Fruit fly (Drosophila melanogaster) whole organism, wandering third instar larva: ENCODE data around the gene TrpRS.

Experiments used
- Abd-B ChIP-seq: fragments of >200 bp; optimal IDR thresholded peaks from 2 replicates; lab custom pipeline; 2017; ENCODE audit warnings: missing biosample characterization, missing genetic modification characterization
- CG32264 ChIP-seq: fragments of 200-800 bp; sonication (Bioruptor generic); optimal IDR thresholded peaks from 2 replicates; lab custom pipeline; 2016; ENCODE audit warnings: missing biosample characterization, missing genetic modification characterization
- CG9705 ChIP-seq: fragments of 200-800 bp; sonication (Bioruptor generic); optimal IDR thresholded peaks from 2 replicates; lab custom pipeline; 2018; ENCODE audit warnings: missing biosample characterization, mild to moderate bottlenecking, missing genetic modification characterization
- CrebA ChIP-seq: fragments of 200-800 bp; sonication (Bioruptor generic); optimal IDR thresholded peaks from 2 replicates; lab custom pipeline; 2016; ENCODE audit warnings: missing biosample characterization, mild to moderate bottlenecking, missing genetic modification characterization, borderline replicate concordance
- Dfd ChIP-seq: fragments of >200 bp; optimal IDR thresholded peaks from 2 replicates; lab custom pipeline; 2017; ENCODE audit warnings: missing biosample characterization, missing genetic modification characterization
- Dif ChIP-seq: fragments of 200-275, 200-300 bp; sonication (Bioruptor generic); optimal IDR thresholded peaks from 2 replicates; lab custom pipeline; 2018; ENCODE audit warnings: missing biosample characterization, missing genetic modification characterization; ENCODE audit not compliant: partially characterized antibody
- GATAd ChIP-seq: sonication (Bioruptor generic); optimal IDR thresholded peaks from 2 replicates; lab custom pipeline; 2016; ENCODE audit warnings: missing biosample characterization, missing genetic modification characterization
- HLH106 ChIP-seq: fragments of 200-800 bp; optimal IDR thresholded peaks from 3 replicates; lab custom pipeline; 2019; ENCODE audit warnings: missing biosample characterization, mild to moderate bottlenecking, missing genetic modification characterization, moderate library complexity
- Hnf4 ChIP-seq: fragments of 200-800 bp; sonication (Bioruptor generic); optimal IDR thresholded peaks from 2 replicates; lab custom pipeline; 2016; ENCODE audit warnings: missing biosample characterization, mild to moderate bottlenecking, missing genetic modification characterization
- Hr78 ChIP-seq: fragments of >200 bp; optimal IDR thresholded peaks from 2 replicates; lab custom pipeline; 2017; ENCODE audit warnings: missing biosample characterization, missing genetic modification characterization
- Hr83 ChIP-seq: fragments of 200-300 bp; sonication (Bioruptor generic); optimal IDR thresholded peaks from 2 replicates; lab custom pipeline; 2016; ENCODE audit warnings: missing biosample characterization, mild to moderate bottlenecking, missing genetic modification characterization, moderate library complexity; ENCODE audit not compliant: poor library complexity, severe bottlenecking
- Jra ChIP-seq: sonication (Bioruptor generic); optimal IDR thresholded peaks from 2 replicates; lab custom pipeline; 2016; ENCODE audit warnings: missing biosample characterization, missing genetic modification characterization
- Mio ChIP-seq: sonication (Bioruptor generic); optimal IDR thresholded peaks from 2 replicates; lab custom pipeline; 2016; ENCODE audit warnings: missing biosample characterization, missing genetic modification characterization
- Myc ChIP-seq: fragments of >200 bp; optimal IDR thresholded peaks from 2 replicates; lab custom pipeline; 2017
- N ChIP-seq: fragments of >200 bp; optimal IDR thresholded peaks from 2 replicates; lab custom pipeline; 2018; ENCODE audit warnings: missing biosample characterization, missing external identifiers, missing genetic modification characterization
- OdsH ChIP-seq: fragments of 200-800 bp; sonication (Bioruptor generic); optimal IDR thresholded peaks from 2 replicates; lab custom pipeline; 2016; ENCODE audit warnings: missing biosample characterization, mild to moderate bottlenecking, missing genetic modification characterization
- Rel ChIP-seq, 2 experiments: fragments of 200-800 bp; sonication (Bioruptor generic) in 1 of 2; optimal IDR thresholded peaks; 2 replicates in 1 of 2; 3 replicates in 1 of 2; lab custom pipeline; 2016 to 2019; ENCODE audit warnings: mild to moderate bottlenecking in 2 of 2, missing biosample characterization in 2 of 2, missing genetic modification characterization in 2 of 2, moderate library complexity in 1 of 2
- Sp1 ChIP-seq: fragments of 200-800 bp; sonication (Bioruptor generic); optimal IDR thresholded peaks from 3 replicates; lab custom pipeline; 2019; ENCODE audit warnings: missing biosample characterization, mild to moderate bottlenecking, missing genetic modification characterization, moderate library complexity
- Vsx2 ChIP-seq: fragments of 200-300, 225-300 bp; sonication (Bioruptor generic); optimal IDR thresholded peaks from 2 replicates; lab custom pipeline; 2018; ENCODE audit warnings: missing biosample characterization, missing genetic modification characterization; ENCODE audit not compliant: partially characterized antibody
- br ChIP-seq: fragments of 200-800 bp; sonication (Bioruptor generic); optimal IDR thresholded peaks from 2 replicates; lab custom pipeline; 2016; ENCODE audit warnings: missing biosample characterization, missing genetic modification characterization
- brk ChIP-seq: fragments of 200-800 bp; sonication (Bioruptor generic); optimal IDR thresholded peaks from 2 replicates; lab custom pipeline; 2016; ENCODE audit warnings: missing biosample characterization, mild to moderate bottlenecking, missing genetic modification characterization
- dl ChIP-seq, 2 experiments: fragments of 175-275, 200-275 bp in 1 of 2; fragments of 200-275 bp in 1 of 2; sonication (Bioruptor generic); optimal IDR thresholded peaks; lab custom pipeline; 2018; ENCODE audit warnings: mild to moderate bottlenecking in 2 of 2, missing biosample characterization in 2 of 2, missing genetic modification characterization in 2 of 2, moderate library complexity in 2 of 2; ENCODE audit not compliant: partially characterized antibody in 2 of 2, insufficient read depth in 1 of 2
- dmrt93B ChIP-seq: fragments of 200-800 bp; sonication (Bioruptor generic); optimal IDR thresholded peaks from 2 replicates; lab custom pipeline; 2018; ENCODE audit warnings: missing biosample characterization, mild to moderate bottlenecking, missing genetic modification characterization
- dsf ChIP-seq: sonication (Bioruptor generic); optimal IDR thresholded peaks from 2 replicates; lab custom pipeline; 2016; ENCODE audit warnings: missing biosample characterization, missing genetic modification characterization, borderline replicate concordance
- ey ChIP-seq: fragments of 200-800 bp; sonication (Bioruptor generic); optimal IDR thresholded peaks from 2 replicates; lab custom pipeline; 2016; ENCODE audit warnings: missing biosample characterization, missing genetic modification characterization
- foxo ChIP-seq, 2 experiments: fragments of 200-800 bp; sonication (Bioruptor generic); optimal IDR thresholded peaks; 2 replicates in 1 of 2; 3 replicates in 1 of 2; lab custom pipeline; 2016 to 2017; ENCODE audit warnings: missing biosample characterization in 2 of 2, missing genetic modification characterization in 2 of 2
- fru ChIP-seq: fragments of 200-800 bp; sonication (Bioruptor generic); optimal IDR thresholded peaks from 3 replicates; lab custom pipeline; 2016; ENCODE audit warnings: missing biosample characterization, mild to moderate bottlenecking, missing genetic modification characterization
- h ChIP-seq: fragments of 200-800 bp; sonication (Bioruptor generic); optimal IDR thresholded peaks from 3 replicates; lab custom pipeline; 2016; ENCODE audit warnings: missing biosample characterization, mild to moderate bottlenecking, missing genetic modification characterization
- jim ChIP-seq: fragments of 175-275, 200-325 bp; sonication (Bioruptor generic); optimal IDR thresholded peaks from 2 replicates; lab custom pipeline; 2016; ENCODE audit warnings: missing biosample characterization, mild to moderate bottlenecking, missing genetic modification characterization
- lola ChIP-seq: fragments of >200 bp; optimal IDR thresholded peaks from 2 replicates; lab custom pipeline; 2017; ENCODE audit warnings: missing biosample characterization, missing genetic modification characterization
- pan ChIP-seq: fragments of >200 bp; optimal IDR thresholded peaks from 2 replicates; lab custom pipeline; 2017
- psq ChIP-seq: fragments of 200-800 bp; sonication (Bioruptor generic); optimal IDR thresholded peaks from 3 replicates; lab custom pipeline; 2017; ENCODE audit warnings: missing biosample characterization, mild to moderate bottlenecking, missing genetic modification characterization, moderate library complexity
- rgr ChIP-seq: fragments of 200-800 bp; sonication (Bioruptor generic); optimal IDR thresholded peaks from 3 replicates; lab custom pipeline; 2016; ENCODE audit warnings: missing biosample characterization, mild to moderate bottlenecking, missing genetic modification characterization
- sage ChIP-seq: fragments of 200-800 bp; sonication (Bioruptor generic); optimal IDR thresholded peaks from 2 replicates; lab custom pipeline; 2016; ENCODE audit warnings: missing biosample characterization, mild to moderate bottlenecking, missing genetic modification characterization
- sv ChIP-seq: fragments of 200-800 bp; sonication (Bioruptor generic); optimal IDR thresholded peaks from 3 replicates; lab custom pipeline; 2016; ENCODE audit warnings: missing biosample characterization, missing genetic modification characterization
- tai ChIP-seq: sonication (Bioruptor generic); optimal IDR thresholded peaks from 2 replicates; lab custom pipeline; 2016; ENCODE audit warnings: missing biosample characterization, missing genetic modification characterization
- usp ChIP-seq: fragments of >200 bp; optimal IDR thresholded peaks from 2 replicates; lab custom pipeline; 2017; ENCODE audit warnings: missing biosample characterization, missing genetic modification characterization
- woc ChIP-seq: sonication (Bioruptor generic); optimal IDR thresholded peaks from 2 replicates; lab custom pipeline; 2016; ENCODE audit warnings: missing biosample characterization, mild to moderate bottlenecking, missing genetic modification characterization

The TrpRS gene

DNA sequence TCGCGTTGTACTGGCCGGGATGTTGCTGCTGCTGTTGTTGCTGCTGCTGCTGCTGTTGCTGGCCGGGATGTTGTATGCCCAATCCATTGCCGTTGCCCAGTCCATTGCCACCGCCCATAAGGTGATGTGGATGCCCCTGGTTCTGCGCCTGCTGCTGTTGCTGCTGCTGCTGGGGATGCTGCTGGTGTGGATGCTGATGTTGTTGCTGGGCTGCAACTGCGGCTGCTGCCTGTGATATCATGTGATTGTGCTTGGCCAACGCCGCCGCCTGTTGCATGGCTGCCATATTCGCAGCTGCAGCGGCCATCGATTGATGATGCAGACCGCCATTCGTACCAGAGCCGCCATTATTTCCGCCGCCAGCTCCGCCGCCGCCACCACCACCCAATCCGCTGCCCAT lies 34.4 kb downstream of the TrpRS start:
- TF ChIP-seq Dfd (GFP tag; lab: Kevin White, UChicago) (peak; percentile 92), Hnf4 (no peak)

DNA sequence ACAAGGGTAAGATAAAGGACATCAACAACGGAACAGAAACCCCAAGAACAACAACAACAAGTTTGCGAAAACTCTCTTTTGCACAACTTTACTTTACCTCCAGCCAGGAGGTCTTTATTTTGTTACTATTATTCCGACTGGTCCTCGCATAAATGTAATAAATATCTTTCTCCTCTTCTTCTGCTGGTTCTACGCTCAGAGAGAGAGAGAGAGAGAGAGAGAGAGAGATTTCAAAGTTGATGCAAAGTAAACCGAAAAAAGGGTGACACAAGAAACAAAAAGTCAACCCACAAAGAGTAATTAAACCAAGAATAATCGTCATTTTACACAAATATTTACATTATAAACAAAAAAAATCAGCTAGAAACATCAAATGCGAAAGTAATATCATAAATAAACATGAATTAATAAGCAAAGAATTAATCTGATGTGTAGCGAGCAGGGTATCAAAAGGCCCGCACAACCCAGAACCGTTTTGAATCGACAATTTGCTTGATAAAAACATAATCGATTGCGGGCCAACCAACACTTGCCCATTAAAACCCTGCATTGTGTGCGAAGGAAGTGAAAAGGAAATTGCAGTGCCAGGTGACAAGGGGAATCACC lies 36.6 kb downstream of the TrpRS start:
- TF ChIP-seq psq (GFP tag; lab: Kevin White, UChicago), result peak; percentile 10
- no peak for TF ChIP-seq dmrt93B
- peak; percentile 48 for TF ChIP-seq rgr (GFP tag; lab: Kevin White, UChicago)
- no peak for TF ChIP-seq usp
- TF ChIP-seq woc (GFP tag; lab: Kevin White, UChicago), result peak; percentile 51
- no peak for TF ChIP-seq brk (GFP tag; lab: Kevin White, UChicago)
- peak; percentile 36 for TF ChIP-seq br (GFP tag; lab: Kevin White, UChicago)
- peak; percentile 24 for TF ChIP-seq sage
- peak; percentile 43 for TF ChIP-seq fru (GFP tag; lab: Kevin White, UChicago)
- TF ChIP-seq foxo (GFP tag; optimal IDR thresholded peaks at IDR 0.05; lab: Kevin White, UChicago), result peak in 1 of 2 experiments; percentile 33
- TF ChIP-seq Sp1 (GFP tag; lab: Kevin White, UChicago), result peak; percentile 9
- TF ChIP-seq Rel (GFP tag; optimal IDR thresholded peaks at IDR 0.05; lab: Kevin White, UChicago), result no peak
- peak; percentile 50 for TF ChIP-seq Rel (tag; optimal IDR thresholded peaks at IDR 0.05; lab: Kevin White, UChicago)
- peak; percentile 18 for TF ChIP-seq OdsH (GFP tag; lab: Kevin White, UChicago)
- peak; percentile 45 for TF ChIP-seq h (GFP tag; lab: Kevin White, UChicago)
- no peak for TF ChIP-seq Vsx2
- no peak for TF ChIP-seq Myc
- TF ChIP-seq, all 38 proteins: peak for 11

DNA sequence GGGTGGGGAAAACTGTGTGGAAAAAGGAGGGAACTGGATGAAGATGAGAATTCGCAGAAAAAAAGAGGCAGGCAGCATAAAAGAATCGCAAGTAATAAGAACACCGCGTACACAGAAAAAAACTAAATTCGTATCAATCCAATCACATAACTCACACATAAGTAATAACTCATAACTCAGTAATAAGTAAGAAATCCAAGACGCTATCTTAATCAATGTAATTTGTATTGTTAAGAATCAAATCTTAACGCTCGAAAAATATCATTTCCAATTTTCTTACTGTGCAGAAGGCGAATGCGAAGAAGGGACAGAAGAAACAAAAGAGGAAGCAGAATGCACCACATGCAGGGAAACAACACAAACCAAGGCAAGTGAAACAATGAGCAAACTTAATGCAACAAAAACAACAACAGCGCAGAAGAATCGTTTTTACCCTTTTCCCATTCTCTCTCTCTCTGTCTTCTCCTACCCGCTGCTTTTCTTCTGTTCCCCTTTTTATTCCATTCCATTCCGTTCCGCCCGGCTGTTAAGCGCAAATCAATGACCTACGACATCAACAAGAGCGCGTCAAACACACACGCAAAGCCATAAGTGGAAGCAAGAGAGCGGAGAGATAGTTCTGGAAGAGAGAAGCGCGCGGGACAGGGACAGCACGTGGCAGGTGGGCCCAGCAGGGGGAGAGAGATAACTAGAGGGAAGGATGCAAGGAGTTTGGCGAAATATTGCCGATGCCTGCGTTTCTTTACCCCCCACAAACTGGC lies 37.4 kb downstream of the TrpRS start:
- TF ChIP-seq CG9705, result peak; percentile 90
- peak; percentile 98 for TF ChIP-seq HLH106 (tag; lab: Kevin White, UChicago)
- TF ChIP-seq tai (GFP tag; lab: Kevin White, UChicago), result peak; percentile 96
- peak; percentile 94 for TF ChIP-seq brk (GFP tag; lab: Kevin White, UChicago)
- peak; percentile 97 for TF ChIP-seq Hnf4
- TF ChIP-seq Dfd (GFP tag; lab: Kevin White, UChicago), result peak; percentile 49
- TF ChIP-seq dsf (GFP tag; lab: Kevin White, UChicago), result peak; percentile 86
- TF ChIP-seq usp, result no peak
- TF ChIP-seq dl (GFP tag; optimal IDR thresholded peaks at IDR 0.05; lab: Kevin White, UChicago; ENCODE audit: insufficient read depth in 1 of 2, partially characterized antibody in 2 of 2), result peak in 1 of 2 experiments; percentile 49
- peak; percentile 54 for TF ChIP-seq Hr83 (GFP tag; lab: Kevin White, UChicago)
- TF ChIP-seq psq (GFP tag; lab: Kevin White, UChicago), result peak; percentile 100
- no peak for TF ChIP-seq jim (GFP tag; lab: Kevin White, UChicago)
- TF ChIP-seq dmrt93B, result peak; percentile 96
- peak; percentile 87 to 99 for TF ChIP-seq foxo (GFP tag; optimal IDR thresholded peaks at IDR 0.05; lab: Kevin White, UChicago)
- peak; percentile 57 for TF ChIP-seq Dif
- peak; percentile 94 for TF ChIP-seq Rel (GFP tag; optimal IDR thresholded peaks at IDR 0.05; lab: Kevin White, UChicago)
- peak; percentile 80 for TF ChIP-seq Rel (tag; optimal IDR thresholded peaks at IDR 0.05; lab: Kevin White, UChicago)
- TF ChIP-seq GATAd (GFP tag; lab: Kevin White, UChicago), result peak; percentile 55
- TF ChIP-seq N (GFP tag; lab: Kevin White, UChicago), result no peak
- TF ChIP-seq rgr (GFP tag; lab: Kevin White, UChicago), result peak; percentile 98
- TF ChIP-seq ey (GFP tag; lab: Kevin White, UChicago), result peak; percentile 98
- TF ChIP-seq sv, result peak; percentile 36
- TF ChIP-seq Myc, result no peak
- TF ChIP-seq br (GFP tag; lab: Kevin White, UChicago), result peak; percentile 98
- TF ChIP-seq fru (GFP tag; lab: Kevin White, UChicago), result peak; percentile 100
- peak; percentile 96 for TF ChIP-seq CG32264 (GFP tag; lab: Kevin White, UChicago)
- peak; percentile 69 for TF ChIP-seq Mio (GFP tag; lab: Kevin White, UChicago)
- peak; percentile 91 for TF ChIP-seq CrebA (GFP tag; lab: Kevin White, UChicago)
- peak; percentile 97 for TF ChIP-seq sage
- peak; percentile 98 for TF ChIP-seq Sp1 (GFP tag; lab: Kevin White, UChicago)
- peak; percentile 98 for TF ChIP-seq woc (GFP tag; lab: Kevin White, UChicago)
- TF ChIP-seq pan (lab: Kevin White, UChicago), result no peak
- peak; percentile 98 for TF ChIP-seq OdsH (GFP tag; lab: Kevin White, UChicago)
- TF ChIP-seq Hr78, result no peak
- TF ChIP-seq Abd-B (GFP tag; lab: Kevin White, UChicago), result no peak
- no peak for TF ChIP-seq Vsx2
- peak; percentile 96 for TF ChIP-seq Jra (GFP tag; lab: Kevin White, UChicago)
- peak; percentile 99 for TF ChIP-seq h (GFP tag; lab: Kevin White, UChicago)
- no peak for TF ChIP-seq lola (GFP tag; lab: Kevin White, UChicago)
- TF ChIP-seq, all 38 proteins: peak for 29
